Fruit fly (Drosophila melanogaster) whole organism, embryonic: ENCODE data around the gene CG6149.

Experiments
- Abd-B ChIP-seq: fragments of 200-800 bp; sonication (Bioruptor generic); optimal IDR thresholded peaks from 2 replicates; lab custom pipeline; 2018; ENCODE audit warnings: missing biosample characterization, mild to moderate bottlenecking, missing genetic modification characterization, moderate library complexity
- Ada2b ChIP-seq: fragments of 200-800 bp; sonication (Bioruptor generic); IDR thresholded peaks from 2 replicates; pipeline ENCODE4 v1.3.6; 2022; ENCODE audit warnings: missing biosample characterization, missing genetic modification characterization
- Atf-2 ChIP-seq: fragments of 200-800 bp; sonication (Bioruptor generic); optimal IDR thresholded peaks from 2 replicates; lab custom pipeline; 2016; ENCODE audit warnings: missing biosample characterization, missing genetic modification characterization
- B-H1 ChIP-seq: fragments of 200-800 bp; sonication (Bioruptor generic); IDR thresholded peaks from 3 replicates; pipeline ENCODE4 v1.3.6; 2022; ENCODE audit warnings: missing biosample characterization, missing genetic modification characterization
- CG11247 ChIP-seq: fragments of 200-800 bp; sonication (Bioruptor generic); IDR thresholded peaks from 2 replicates; pipeline ENCODE4 v1.3.6; 2022; ENCODE audit warnings: missing biosample characterization, missing genetic modification characterization
- CG11560 ChIP-seq: fragments of 200-800 bp; sonication (Bioruptor generic); IDR thresholded peaks from 3 replicates; pipeline ENCODE4 v1.3.6; 2022; ENCODE audit warnings: missing biosample characterization, missing genetic modification characterization
- CG12071 ChIP-seq: fragments of 200-800 bp; sonication (Bioruptor generic); optimal IDR thresholded peaks from 3 replicates; lab custom pipeline; 2018; ENCODE audit warnings: missing biosample characterization, mild to moderate bottlenecking, missing genetic modification characterization
- CG13624 ChIP-seq: fragments of 200-800 bp; sonication (Bioruptor generic); optimal IDR thresholded peaks from 2 replicates; lab custom pipeline; 2016; ENCODE audit warnings: missing biosample characterization, missing genetic modification characterization
- CG14014 ChIP-seq: fragments of 200-800 bp; sonication (Bioruptor generic); IDR thresholded peaks from 2 replicates; pipeline ENCODE4 v1.3.6; 2022; ENCODE audit warnings: missing biosample characterization, missing genetic modification characterization
- CG15073 ChIP-seq: fragments of 200-800 bp; sonication (Bioruptor generic); optimal IDR thresholded peaks from 2 replicates; lab custom pipeline; 2016; ENCODE audit warnings: missing biosample characterization, missing genetic modification characterization
- CG15514 ChIP-seq: fragments of 200-800 bp; sonication (Bioruptor generic); optimal IDR thresholded peaks from 3 replicates; lab custom pipeline; 2017; ENCODE audit warnings: missing biosample characterization, missing genetic modification characterization, mild to moderate bottlenecking, moderate library complexity, missing genetic modification reagents
- CG17359 ChIP-seq: fragments of 200-800 bp; sonication (Bioruptor generic); optimal IDR thresholded peaks from 3 replicates; lab custom pipeline; 2018; ENCODE audit warnings: missing biosample characterization, mild to moderate bottlenecking, missing genetic modification characterization, moderate library complexity
- CG17568 ChIP-seq: fragments of 200-800 bp; sonication (Bioruptor generic); optimal IDR thresholded peaks from 2 replicates; lab custom pipeline; 2018; ENCODE audit warnings: missing biosample characterization, mild to moderate bottlenecking, missing genetic modification characterization, moderate library complexity
- CG31365 ChIP-seq: fragments of 200-800 bp; sonication (Bioruptor generic); optimal IDR thresholded peaks from 2 replicates; lab custom pipeline; 2018; ENCODE audit warnings: missing biosample characterization, mild to moderate bottlenecking, missing genetic modification characterization
- CG32532 ChIP-seq: fragments of 200-800 bp; sonication (Bioruptor generic); IDR thresholded peaks from 2 replicates; pipeline ENCODE4 v1.3.6; 2022; ENCODE audit warnings: missing biosample characterization, missing genetic modification characterization
- CG33557 ChIP-seq: fragments of 200-800 bp; sonication (Bioruptor generic); optimal IDR thresholded peaks from 2 replicates; lab custom pipeline; 2019; ENCODE audit warnings: missing biosample characterization, mild to moderate bottlenecking, missing genetic modification characterization, moderate library complexity
- CG4730 ChIP-seq: fragments of 200-800 bp; sonication (Bioruptor generic); IDR thresholded peaks from 2 replicates; pipeline ENCODE4 v1.3.6; 2022; ENCODE audit warnings: missing biosample characterization, missing genetic modification characterization
- CG4820 ChIP-seq: fragments of 200-800 bp; sonication (Bioruptor generic); optimal IDR thresholded peaks from 3 replicates; lab custom pipeline; 2016; ENCODE audit warnings: missing biosample characterization, missing genetic modification characterization
- CG6765 ChIP-seq: fragments of 200-800 bp; sonication (Bioruptor generic); optimal IDR thresholded peaks from 3 replicates; lab custom pipeline; 2017; ENCODE audit warnings: missing biosample characterization, mild to moderate bottlenecking, missing genetic modification characterization
- CG7556 ChIP-seq: fragments of 200-800 bp; sonication (Bioruptor generic); optimal IDR thresholded peaks from 2 replicates; lab custom pipeline; 2017; ENCODE audit warnings: missing biosample characterization, mild to moderate bottlenecking, missing genetic modification characterization
- CG8359 ChIP-seq: fragments of 200-800 bp; sonication (Bioruptor generic); optimal IDR thresholded peaks from 2 replicates; lab custom pipeline; 2017; ENCODE audit warnings: missing biosample characterization, mild to moderate bottlenecking, missing genetic modification characterization, borderline replicate concordance
- CG9437 ChIP-seq: fragments of 200-800 bp; sonication (Bioruptor generic); optimal IDR thresholded peaks from 2 replicates; lab custom pipeline; 2018; ENCODE audit warnings: missing biosample characterization, mild to moderate bottlenecking, missing genetic modification characterization
- CG9876 ChIP-seq: fragments of 200-800 bp; sonication (Bioruptor generic); optimal IDR thresholded peaks from 2 replicates; lab custom pipeline; 2016; ENCODE audit warnings: missing biosample characterization, missing genetic modification characterization
- Doc3 ChIP-seq: fragments of 200-800 bp; sonication (Bioruptor generic); IDR thresholded peaks from 3 replicates; pipeline ENCODE4 v1.3.6; 2022; ENCODE audit warnings: missing biosample characterization, missing genetic modification characterization; ENCODE audit not compliant: partially characterized antibody
- Dp ChIP-seq: fragments of 200-800 bp; sonication (Bioruptor generic); optimal IDR thresholded peaks from 2 replicates; lab custom pipeline; 2018; ENCODE audit warnings: missing biosample characterization, mild to moderate bottlenecking, missing genetic modification characterization, moderate library complexity
- Dref ChIP-seq: fragments of 200-800 bp; sonication (Bioruptor generic); IDR thresholded peaks from 2 replicates; pipeline ENCODE4 v1.3.6; 2022; ENCODE audit warnings: missing biosample characterization, missing genetic modification characterization
- Eip74EF ChIP-seq, 2 experiments: fragments of 200-800 bp in 1 of 2; fragments of >200 bp in 1 of 2; sonication (Bioruptor generic) in 1 of 2; optimal IDR thresholded peaks; 2 replicates each; lab custom pipeline; 2017 to 2019; ENCODE audit warnings: missing biosample characterization in 2 of 2, missing genetic modification characterization in 2 of 2, mild to moderate bottlenecking in 1 of 2, moderate library complexity in 1 of 2
- Elba2 ChIP-seq: fragments of 200-800 bp; sonication (Bioruptor generic); optimal IDR thresholded peaks from 3 replicates; lab custom pipeline; 2016; ENCODE audit warnings: missing biosample characterization, missing genetic modification characterization
- Fer3 ChIP-seq: fragments of 200-800 bp; sonication (Bioruptor generic); optimal IDR thresholded peaks from 2 replicates; lab custom pipeline; 2018; ENCODE audit warnings: missing biosample characterization, mild to moderate bottlenecking, missing genetic modification characterization, moderate library complexity
- H15 ChIP-seq: fragments of 200-800 bp; sonication (Bioruptor generic); IDR thresholded peaks from 3 replicates; pipeline ENCODE4 v1.3.6; 2022; ENCODE audit warnings: missing biosample characterization, missing genetic modification characterization
- HLH54F ChIP-seq: fragments of 200-800 bp; sonication (Bioruptor generic); optimal IDR thresholded peaks from 3 replicates; lab custom pipeline; 2016; ENCODE audit warnings: missing biosample characterization, missing genetic modification characterization
- Hand ChIP-seq: fragments of 200-800 bp; sonication (Bioruptor generic); optimal IDR thresholded peaks from 2 replicates; lab custom pipeline; 2017; ENCODE audit warnings: mild to moderate bottlenecking, missing biosample characterization, missing genetic modification reagents, missing genetic modification characterization
- Hr51 ChIP-seq, 2 experiments: fragments of 200-800 bp; sonication (Bioruptor generic); optimal IDR thresholded peaks; 2 replicates in 1 of 2; 3 replicates in 1 of 2; lab custom pipeline; 2016 to 2018; ENCODE audit warnings: missing biosample characterization in 2 of 2, missing genetic modification characterization in 2 of 2, mild to moderate bottlenecking in 1 of 2, moderate library complexity in 1 of 2
- NC2α ChIP-seq: fragments of 200-800 bp; sonication (Bioruptor generic); optimal IDR thresholded peaks from 2 replicates; lab custom pipeline; 2016; ENCODE audit warnings: missing biosample characterization, missing genetic modification characterization
- Ravus ChIP-seq: fragments of 200-800 bp; sonication (Bioruptor generic); IDR thresholded peaks from 2 replicates; pipeline ENCODE4 v1.3.6; 2022; ENCODE audit warnings: missing biosample characterization, missing genetic modification characterization
- Rfx ChIP-seq: fragments of 200-800 bp; sonication (Bioruptor generic); IDR thresholded peaks from 2 replicates; pipeline ENCODE4 v1.3.6; 2022; ENCODE audit warnings: missing biosample characterization, missing genetic modification characterization
- Sin3A ChIP-seq: fragments of >200 bp; optimal IDR thresholded peaks from 2 replicates; lab custom pipeline; 2018
- Six4 ChIP-seq: fragments of 200-800 bp; sonication (Bioruptor generic); optimal IDR thresholded peaks from 2 replicates; lab custom pipeline; 2016; ENCODE audit warnings: missing biosample characterization, missing genetic modification characterization
- gce ChIP-seq: fragments of 200-800 bp; sonication (Bioruptor generic); IDR thresholded peaks from 3 replicates; pipeline ENCODE4 v1.3.6; 2022; ENCODE audit warnings: missing biosample characterization, missing genetic modification characterization
- h ChIP-seq: fragments of >200 bp; optimal IDR thresholded peaks from 2 replicates; lab custom pipeline; 2017
- ham ChIP-seq: fragments of 200-800 bp; sonication (Bioruptor generic); IDR thresholded peaks from 2 replicates; pipeline ENCODE4 v1.3.6; 2022; ENCODE audit warnings: missing biosample characterization, missing genetic modification characterization
- ind ChIP-seq: fragments of 200-800 bp; sonication (Bioruptor generic); optimal IDR thresholded peaks from 3 replicates; lab custom pipeline; 2016; ENCODE audit warnings: missing biosample characterization, missing genetic modification characterization
- luna ChIP-seq: fragments of 200-800 bp; sonication (Bioruptor generic); optimal IDR thresholded peaks from 2 replicates; lab custom pipeline; 2016; ENCODE audit warnings: missing biosample characterization, missing genetic modification characterization
- pita ChIP-seq: fragments of 200-800 bp; sonication (Bioruptor generic); optimal IDR thresholded peaks from 2 replicates; lab custom pipeline; 2017; ENCODE audit warnings: missing biosample characterization, mild to moderate bottlenecking, missing genetic modification characterization
- pros ChIP-seq: fragments of 200-800 bp; sonication (Bioruptor generic); optimal IDR thresholded peaks from 3 replicates; lab custom pipeline; 2019; ENCODE audit warnings: missing biosample characterization, mild to moderate bottlenecking, missing genetic modification characterization, moderate library complexity
- row ChIP-seq: fragments of 200-800 bp; sonication (Bioruptor generic); IDR thresholded peaks from 3 replicates; pipeline ENCODE4 v1.3.6; 2022; ENCODE audit warnings: missing biosample characterization, missing genetic modification characterization
- sc ChIP-seq, 3 experiments: fragments of >200 bp in 2 of 3; fragments of 200-800 bp in 1 of 3; sonication (Bioruptor generic) in 1 of 3; optimal IDR thresholded peaks; 2 replicates in 2 of 3; 3 replicates in 1 of 3; lab custom pipeline; 2017; ENCODE audit warnings: mild to moderate bottlenecking in 1 of 3, missing biosample characterization in 1 of 3, missing genetic modification characterization in 1 of 3, missing genetic modification reagents in 1 of 3
- sqz ChIP-seq: fragments of 200-800 bp; sonication (Bioruptor generic); optimal IDR thresholded peaks from 3 replicates; lab custom pipeline; 2018; ENCODE audit warnings: missing biosample characterization, mild to moderate bottlenecking, missing genetic modification characterization
- zen ChIP-seq: fragments of 200-800 bp; sonication (Bioruptor generic); optimal IDR thresholded peaks from 3 replicates; lab custom pipeline; 2018; ENCODE audit warnings: missing biosample characterization, mild to moderate bottlenecking, missing genetic modification characterization, moderate library complexity

Gene CG6149

DNA sequence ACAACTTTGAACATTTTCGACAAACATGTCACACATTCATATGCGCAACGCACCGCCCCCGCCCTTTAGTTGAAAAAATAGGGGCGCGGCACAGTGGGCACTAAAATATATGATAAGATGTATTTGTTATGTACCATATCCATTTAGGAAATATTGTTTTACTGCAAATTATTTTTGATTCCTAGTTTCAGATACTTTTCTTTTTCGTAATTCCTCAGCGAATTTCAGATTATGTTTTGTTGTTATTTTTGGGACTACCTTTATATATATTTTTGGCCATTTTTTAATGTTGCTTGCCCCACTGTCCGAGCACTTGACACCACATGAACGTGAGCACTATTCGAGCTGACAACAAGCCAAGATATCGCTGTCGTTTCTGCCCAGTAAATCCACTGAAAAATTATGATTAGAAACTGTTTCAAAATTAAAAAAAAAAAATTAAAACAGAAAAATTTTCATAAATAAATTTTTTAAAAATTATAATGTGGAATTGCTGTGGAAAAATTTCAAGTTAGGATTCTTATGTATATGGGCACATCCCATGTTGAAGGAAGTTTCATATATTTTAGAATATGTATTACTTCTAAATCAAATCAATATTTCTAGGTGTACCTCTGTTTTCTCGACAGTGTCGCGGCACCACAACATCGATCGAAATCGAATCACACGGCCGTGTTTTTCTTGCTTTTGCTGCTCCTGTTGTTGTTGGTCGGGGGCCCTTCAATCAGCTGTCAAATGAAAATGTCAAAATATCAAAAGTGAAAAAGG is 17.8 kb downstream of the CG6149 start (continued):
- TF ChIP-seq Dref (no peak), CG17359 (tag; lab: Kevin White, UChicago) (peak; percentile 92), Abd-B (GFP tag; lab: Kevin White, UChicago) (peak; percentile 82), CG13624 (no peak), CG6765 (GFP tag; lab: Kevin White, UChicago) (peak; percentile 67), H15 (GFP tag; lab: Robert Waterston, UW) (peak; percentile 84), ham (GFP tag; lab: Robert Waterston, UW) (0 out of 2 replicates have a peak, but pooled peaks have one; percentile 64), CG15514 (GFP tag; lab: Kevin White, UChicago) (peak; percentile 69), Fer3 (tag; lab: Kevin White, UChicago) (peak; percentile 72), Ravus (GFP tag; lab: Robert Waterston, UW) (peak; percentile 76), HLH54F (GFP tag; lab: Kevin White, UChicago) (peak; percentile 40), h (lab: Kevin White, UChicago) (no peak), CG12071 (GFP tag; lab: Kevin White, UChicago) (peak; percentile 76), CG33557 (GFP tag; lab: Kevin White, UChicago) (peak; percentile 78), luna (GFP tag; lab: Kevin White, UChicago) (no peak), CG17568 (GFP tag; lab: Kevin White, UChicago) (peak; percentile 65), pita (GFP tag; lab: Kevin White, UChicago) (no peak), Doc3 (peak; percentile 36; the same call in 1 of the 3 replicates), Sin3A (lab: Kevin White, UChicago) (no peak), Atf-2 (peak; percentile 29), B-H1 (GFP tag; lab: Robert Waterston, UW) (peak; percentile 67), CG9876 (GFP tag; lab: Kevin White, UChicago) (peak; percentile 16), CG11247 (GFP tag; lab: Robert Waterston, UW) (peak; percentile 87), sqz (peak; percentile 82), pros (GFP tag; lab: Kevin White, UChicago) (no peak), ind (peak; percentile 70), CG32532 (GFP tag; lab: Robert Waterston, UW) (peak; percentile 80), NC2α (peak; percentile 66), CG9437 (GFP tag; lab: Kevin White, UChicago) (peak; percentile 78), row (GFP tag; lab: Robert Waterston, UW) (peak; percentile 97), CG15073 (GFP tag; lab: Kevin White, UChicago) (no peak), CG8359 (peak; percentile 74), Hr51 (GFP tag; optimal IDR thresholded peaks at IDR 0.05; lab: Kevin White, UChicago) (peak; percentile 44 to 91), Six4 (peak; percentile 79), CG7556 (GFP tag; lab: Kevin White, UChicago) (peak; percentile 91), CG11560 (peak; percentile 79; the same call in 1 of the 3 replicates), Hand (GFP tag; lab: Kevin White, UChicago) (peak; percentile 44), Elba2 (GFP tag; lab: Kevin White, UChicago) (no peak), gce (GFP tag; lab: Robert Waterston, UW) (peak; percentile 66; the same call in 2 of the 3 replicates), CG31365 (tag; lab: Kevin White, UChicago) (peak; percentile 35), CG14014 (GFP tag; lab: Robert Waterston, UW) (peak; percentile 75), Dp (no peak), Rfx (GFP tag; lab: Robert Waterston, UW) (peak; percentile 90), zen (tag; lab: Kevin White, UChicago) (peak; percentile 83), CG4820 (peak; percentile 85), Eip74EF (GFP tag; optimal IDR thresholded peaks at IDR 0.05; lab: Kevin White, UChicago) (peak in 1 of 2 experiments; percentile 92), sc (optimal IDR thresholded peaks at IDR 0.05; lab: Kevin White, UChicago) (no peak), sc (GFP tag; optimal IDR thresholded peaks at IDR 0.05; lab: Kevin White, UChicago) (peak; percentile 83), Ada2b (GFP tag; lab: Robert Waterston, UW) (peak; percentile 79), CG4730 (GFP tag; lab: Robert Waterston, UW) (peak; percentile 80)
